Worm (Caenorhabditis elegans): ENCODE results near the gene C14E2.5.

DNA sequence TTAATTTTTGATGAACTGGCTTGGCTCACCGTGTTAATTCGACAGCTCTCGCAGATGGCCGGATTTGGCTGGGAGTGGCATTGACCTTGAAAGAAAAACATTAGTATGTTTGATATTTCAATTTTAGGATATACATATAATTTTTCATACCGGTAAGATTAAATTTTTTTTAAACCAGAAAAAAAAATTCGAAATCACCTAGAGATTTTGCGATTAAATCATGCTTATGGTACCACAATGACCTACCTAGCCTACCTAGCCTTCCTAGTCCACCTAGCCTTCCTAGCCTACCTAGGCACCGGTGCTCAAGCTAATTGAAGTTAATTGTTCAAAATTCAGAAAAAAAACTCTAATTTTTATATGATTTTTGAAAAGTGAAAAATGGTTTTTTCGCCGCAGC lies 13.7 kb downstream of the C14E2.5 start, which contains the start of gene C14E2.3:
- TF ChIP-seq snpc-4 (tag; optimal IDR thresholded peaks at IDR 0.05), result no peak
- no peak for TF ChIP-seq nhr-25 (tag; optimal IDR thresholded peaks at IDR 0.05; ENCODE audit: borderline replicate concordance, insufficient read depth)
- no peak for TF ChIP-seq mdl-1 (tag; optimal IDR thresholded peaks at IDR 0.05)
- no peak for TF ChIP-seq lin-38 (GFP tag; IDR thresholded peaks at IDR 0.05)
- no peak for TF ChIP-seq ztf-11 (tag; optimal IDR thresholded peaks at IDR 0.05)
- TF ChIP-seq ctbp-1 (GFP tag; IDR thresholded peaks at IDR 0.05), result no peak
- no peak for TF ChIP-seq fos-1 (tag; optimal IDR thresholded peaks at IDR 0.05)
- no peak for TF ChIP-seq snpc-1.2 (GFP tag; IDR thresholded peaks at IDR 0.05)
- no peak for TF ChIP-seq lin-13 (GFP tag; optimal IDR thresholded peaks at IDR 0.05)

Data from whole organism, L4 larva.